Fruit fly (Drosophila melanogaster) Kc167 (cell line): ENCODE data around the gene CG8086.

ENCODE experiments used
- Myc ChIP-seq: fragments of >200 bp; optimal IDR thresholded peaks from 2 replicates; lab custom pipeline; 2017; ENCODE audit warnings: missing external identifiers
- Sin3A ChIP-seq: fragments of >200 bp; optimal IDR thresholded peaks from 2 replicates; lab custom pipeline; 2018; ENCODE audit warnings: missing external identifiers
- h ChIP-seq: fragments of >200 bp; optimal IDR thresholded peaks from 3 replicates; lab custom pipeline; 2018; ENCODE audit warnings: missing external identifiers
- insv ChIP-seq: fragments of >200 bp; optimal IDR thresholded peaks from 3 replicates; lab custom pipeline; 2018; ENCODE audit warnings: missing external identifiers
- psq ChIP-seq: fragments of >200 bp; optimal IDR thresholded peaks from 2 replicates; lab custom pipeline; 2017; ENCODE audit warnings: missing external identifiers
- ttk ChIP-seq: sonication (Bioruptor generic); optimal IDR thresholded peaks from 2 replicates; lab custom pipeline; 2017; ENCODE audit warnings: missing external identifiers

The CG8086 gene

DNA sequence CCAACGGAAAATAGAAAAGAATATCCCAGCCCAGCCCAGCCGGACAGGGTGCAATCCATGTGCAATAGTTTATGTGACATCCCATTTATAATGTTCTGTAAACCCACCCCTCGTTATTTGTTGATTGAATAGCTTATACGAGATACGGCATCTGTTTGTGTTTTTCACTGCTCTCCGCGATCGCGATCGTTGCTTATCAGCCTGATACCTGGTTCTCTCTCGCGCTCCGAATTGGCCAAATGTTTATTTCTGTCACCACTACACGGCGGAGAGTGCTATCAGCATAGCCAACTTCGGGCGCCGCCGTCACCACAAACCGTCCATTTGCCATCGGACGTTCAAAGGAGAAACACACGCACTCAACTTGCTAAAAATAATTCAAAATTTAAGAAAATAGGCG lies 43.3 kb downstream of the CG8086 start, which contains the start of gene CG8353:
CG8353 (plus strand) TSS at position 59 of the 400 bp plus-strand sequence.
- TF ChIP-seq psq (lab: Kevin White, UChicago) (no peak), insv (lab: Kevin White, UChicago) (no peak), Sin3A (lab: Kevin White, UChicago) (no peak), h (lab: Kevin White, UChicago) (no peak), ttk (lab: Kevin White, UChicago) (no peak), Myc (no peak)

DNA sequence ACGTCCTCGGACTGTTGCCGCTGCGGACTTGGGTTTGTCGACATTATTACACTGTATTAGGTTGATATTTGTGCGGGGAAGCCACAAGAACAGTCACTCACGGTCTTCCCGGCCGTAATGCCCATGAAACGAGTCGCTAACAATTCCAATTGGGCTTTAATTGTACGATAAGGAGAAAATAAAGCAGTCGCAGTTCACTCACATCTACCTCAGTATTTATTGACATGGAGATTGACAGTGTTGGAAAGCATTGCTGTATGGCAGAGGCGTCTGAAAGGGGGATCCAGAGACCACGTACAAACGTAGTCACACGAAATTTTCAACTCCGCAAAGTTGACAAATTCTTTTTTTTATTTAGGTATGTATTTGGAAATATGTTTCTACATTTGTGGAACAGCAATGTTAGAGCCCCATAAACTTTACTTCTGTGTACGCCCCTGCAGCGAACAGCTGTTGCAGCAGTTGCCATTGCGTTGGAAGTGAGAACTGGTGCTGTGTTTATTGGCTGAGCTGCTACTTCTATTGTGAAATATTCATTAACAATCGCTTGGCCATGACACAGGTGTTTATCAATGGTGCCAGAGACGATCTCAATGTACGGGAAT lies 44.5 kb downstream of the CG8086 start, which contains the start of the genes CG8372 and CG8360:
CG8372 (minus strand) TSS at position 237 of the 605 bp plus-strand sequence.
CG8360 (plus strand) TSS at position 294 of the 605 bp plus-strand sequence.
- TF ChIP-seq ttk (lab: Kevin White, UChicago) (no peak), insv (lab: Kevin White, UChicago) (no peak), Sin3A (lab: Kevin White, UChicago) (no peak), psq (lab: Kevin White, UChicago) (no peak), Myc (no peak), h (lab: Kevin White, UChicago) (no peak)

DNA sequence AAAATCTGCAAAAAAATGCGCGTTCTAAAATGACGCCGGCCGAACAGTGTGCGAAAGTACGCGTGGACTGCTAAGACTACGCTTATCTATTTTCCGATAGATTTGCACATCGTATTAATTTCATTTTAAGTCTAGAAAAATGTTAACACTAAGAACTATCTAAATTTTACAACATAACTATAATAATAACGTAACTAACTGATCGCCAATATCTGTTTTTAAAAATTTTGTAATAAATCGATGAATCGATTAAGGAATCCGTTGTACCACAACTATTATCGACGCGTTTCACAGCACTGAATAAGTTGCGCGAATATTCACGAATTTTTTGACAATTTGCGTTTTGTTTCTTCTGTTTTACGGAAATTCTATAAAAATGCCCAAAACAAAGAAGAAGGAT lies 46.2 kb downstream of the CG8086 start, which contains the start of gene Ssb-c31a:
Ssb-c31a (plus strand) TSS at position 278 of the 400 bp plus-strand sequence.
- TF ChIP-seq Myc (no peak), psq (lab: Kevin White, UChicago) (no peak), insv (lab: Kevin White, UChicago) (no peak), h (lab: Kevin White, UChicago) (no peak), ttk (lab: Kevin White, UChicago) (no peak)

DNA sequence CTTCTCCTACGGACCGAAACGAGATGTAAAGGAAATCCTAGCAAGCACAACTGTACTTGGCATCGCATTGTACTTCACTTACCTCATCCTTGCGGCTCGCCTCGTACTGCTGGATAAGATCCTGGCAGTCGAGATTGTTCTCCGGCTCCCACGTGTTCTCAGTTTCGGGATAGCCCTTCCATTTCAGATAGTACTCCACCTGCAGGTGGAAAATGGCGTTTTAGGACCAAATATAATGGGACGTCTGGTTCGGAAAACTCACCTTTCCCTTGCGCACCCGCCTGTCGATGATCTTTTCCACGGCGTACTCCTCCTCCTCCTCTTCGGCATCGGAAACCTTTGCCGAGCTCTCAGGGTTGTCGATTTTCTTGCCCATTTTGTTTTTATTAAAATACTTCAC lies 46.8 kb downstream of the CG8086 start:
- TF ChIP-seq Myc = no peak
- TF ChIP-seq Sin3A (lab: Kevin White, UChicago) = no peak
- no peak for TF ChIP-seq h (lab: Kevin White, UChicago)
- TF ChIP-seq ttk (lab: Kevin White, UChicago) = no peak
- no peak for TF ChIP-seq insv (lab: Kevin White, UChicago)
- TF ChIP-seq psq (lab: Kevin White, UChicago) = no peak

DNA sequence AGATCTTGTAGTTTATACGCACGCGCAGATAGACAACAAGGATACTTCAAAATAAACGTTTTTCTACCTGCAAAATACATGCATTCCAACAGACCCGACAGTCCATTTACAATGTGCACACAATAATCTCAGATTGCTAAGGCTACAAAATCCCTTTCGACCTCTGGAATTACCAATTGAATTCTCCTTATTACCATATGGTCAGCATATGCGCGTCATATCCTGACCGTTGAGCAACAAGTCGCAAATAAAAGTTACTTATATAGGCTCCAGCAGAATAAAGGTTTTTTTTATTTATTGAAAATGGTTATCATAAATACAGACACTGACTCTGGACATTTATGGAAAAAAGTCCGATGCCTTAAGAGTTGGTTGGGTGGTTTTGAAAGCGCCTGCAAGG lies 47.9 kb downstream of the CG8086 start:
- no peak for TF ChIP-seq Myc

DNA sequence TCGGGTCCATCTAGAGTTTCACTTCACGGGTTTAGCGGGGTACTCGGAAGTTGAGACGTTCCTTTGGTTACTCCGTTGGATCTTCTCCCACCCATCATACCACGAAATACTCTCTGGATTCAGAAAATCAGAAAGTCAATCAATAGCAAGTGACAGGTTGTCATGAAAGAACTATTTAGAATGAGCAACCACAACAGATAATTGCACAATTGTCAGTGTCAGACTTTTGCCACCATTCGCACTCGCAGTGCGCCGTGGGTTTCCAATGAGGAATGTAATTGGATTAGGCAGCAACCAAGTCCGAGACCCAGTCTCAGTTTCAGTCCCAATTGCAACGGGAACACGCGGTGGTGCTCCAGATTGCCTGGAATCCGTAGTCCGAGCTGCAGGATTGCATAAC lies 51.4 kb downstream of the CG8086 start, which contains the start of gene CG8419:
CG8419 (plus strand) TSS at position 301 of the 400 bp plus-strand sequence.
- no peak for TF ChIP-seq insv (lab: Kevin White, UChicago)
- TF ChIP-seq psq (lab: Kevin White, UChicago) = no peak
- TF ChIP-seq Myc = no peak
- no peak for TF ChIP-seq h (lab: Kevin White, UChicago)

DNA sequence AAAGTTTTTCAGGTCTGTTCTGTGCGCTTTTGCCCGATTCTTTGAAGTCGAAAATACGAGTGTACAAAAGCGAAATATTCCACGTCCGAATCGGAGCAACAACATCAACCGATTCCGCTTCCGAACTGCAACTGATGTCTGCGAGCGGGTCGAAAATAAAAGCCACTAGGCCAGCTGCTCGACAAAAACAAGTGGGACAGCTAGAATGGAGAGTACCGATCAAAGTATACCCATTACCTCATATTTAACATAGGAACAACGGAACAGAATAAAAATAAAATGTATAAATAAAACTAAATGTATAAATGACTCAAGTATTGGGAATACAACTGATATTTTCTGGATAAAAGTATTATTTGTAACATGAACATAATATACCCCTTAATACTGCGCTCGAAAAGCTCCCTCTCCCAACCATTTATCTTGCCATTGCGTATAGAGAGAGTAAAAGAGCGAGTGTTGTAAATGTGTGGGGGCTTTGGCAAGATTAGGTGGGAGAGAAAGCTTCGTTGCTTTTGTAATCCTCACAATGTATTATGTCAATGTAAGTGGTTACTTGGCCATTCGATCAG lies 52.2 kb downstream of the CG8086 start, which contains the start of gene SLC5A11:
SLC5A11 (minus strand) TSS at position 137 of the 572 bp plus-strand sequence.
- TF ChIP-seq psq (lab: Kevin White, UChicago) (no peak), ttk (lab: Kevin White, UChicago) (no peak), Sin3A (lab: Kevin White, UChicago) (no peak), insv (lab: Kevin White, UChicago) (no peak)

DNA sequence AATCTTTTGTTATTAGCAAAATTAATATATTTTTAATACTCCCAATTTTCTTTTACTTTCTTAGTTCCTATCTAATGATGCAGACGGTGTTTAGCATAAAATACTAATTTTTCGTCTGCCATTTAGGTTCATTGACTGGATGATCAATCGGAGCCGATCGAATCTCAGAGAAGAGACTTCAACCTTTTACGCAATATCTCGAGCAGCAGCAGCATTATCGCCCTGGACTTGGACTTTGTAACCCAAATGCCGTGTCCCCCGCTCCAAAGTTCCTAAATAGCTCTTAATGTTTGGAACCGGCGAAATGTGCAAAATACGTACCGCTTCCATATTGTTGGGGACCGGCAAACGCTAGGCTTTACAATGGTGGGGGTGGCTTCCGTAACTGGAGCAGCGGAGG lies 52.9 kb downstream of the CG8086 start:
- TF ChIP-seq Myc (no peak), Sin3A (lab: Kevin White, UChicago) (no peak), h (lab: Kevin White, UChicago) (no peak), ttk (lab: Kevin White, UChicago) (no peak), insv (lab: Kevin White, UChicago) (no peak), psq (lab: Kevin White, UChicago) (no peak)

DNA sequence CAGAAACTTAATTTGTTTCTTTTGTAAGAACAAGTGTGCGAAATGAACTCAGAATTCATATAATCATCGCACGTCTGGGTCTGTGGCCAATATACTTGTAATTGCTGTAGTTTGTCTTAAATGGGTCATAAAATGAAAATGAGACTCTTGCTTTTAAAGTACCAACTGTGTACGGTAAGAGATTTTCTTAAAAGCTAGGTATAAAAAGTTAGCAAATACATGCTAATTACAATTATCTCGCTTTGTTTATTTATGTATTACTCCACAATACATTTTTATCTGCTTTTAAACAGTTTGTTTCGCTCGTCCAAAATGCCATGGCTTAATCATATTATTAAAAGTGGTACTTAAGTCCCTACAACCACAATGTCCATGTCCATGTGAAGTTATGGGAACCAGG lies 53.6 kb downstream of the CG8086 start:
- no peak for TF ChIP-seq ttk (lab: Kevin White, UChicago)
- no peak for TF ChIP-seq h (lab: Kevin White, UChicago)
- TF ChIP-seq Sin3A (lab: Kevin White, UChicago) = no peak
- no peak for TF ChIP-seq insv (lab: Kevin White, UChicago)
- TF ChIP-seq psq (lab: Kevin White, UChicago) = no peak
- TF ChIP-seq Myc = no peak

DNA sequence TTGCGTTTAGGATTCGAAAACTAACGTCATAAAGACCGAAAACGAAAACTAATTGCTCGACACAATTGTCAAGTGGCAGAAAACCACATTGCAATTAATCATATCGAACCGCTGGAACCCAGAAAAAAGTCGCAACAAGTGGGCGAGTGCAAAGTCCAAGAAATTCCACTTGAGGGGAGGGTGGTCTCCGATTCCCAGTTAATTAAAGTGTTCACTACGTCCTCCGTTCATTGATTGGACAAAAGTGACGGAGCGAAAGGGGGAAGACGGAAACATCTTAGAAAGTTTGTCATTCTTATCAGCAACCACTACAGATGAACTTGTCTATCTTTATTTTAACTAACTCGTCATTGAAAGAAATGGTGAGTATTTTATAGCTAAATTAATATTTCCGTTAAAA lies 54.7 kb downstream of the CG8086 start:
- no peak for TF ChIP-seq psq (lab: Kevin White, UChicago)
- no peak for TF ChIP-seq Myc
- TF ChIP-seq h (lab: Kevin White, UChicago) = no peak
- no peak for TF ChIP-seq ttk (lab: Kevin White, UChicago)
- no peak for TF ChIP-seq Sin3A (lab: Kevin White, UChicago)
- no peak for TF ChIP-seq insv (lab: Kevin White, UChicago)

DNA sequence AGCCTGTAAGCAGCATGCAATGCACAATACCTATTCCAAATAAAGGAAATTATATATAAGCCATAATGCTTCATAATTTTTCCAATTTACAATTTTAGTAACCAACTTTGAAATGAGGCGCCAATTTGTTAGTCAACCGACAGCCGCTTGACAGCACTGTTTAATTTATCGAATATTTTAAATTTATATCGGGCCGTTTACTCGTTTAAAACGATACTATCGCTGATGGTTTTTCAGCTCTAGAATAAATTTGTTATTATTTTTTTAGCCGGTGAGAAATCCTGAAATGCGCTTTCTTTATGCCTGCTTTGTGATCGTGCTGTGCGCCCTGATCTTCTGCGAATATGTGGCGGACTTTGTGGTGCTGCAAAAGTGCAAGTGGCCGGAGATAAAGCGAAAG lies 58.5 kb downstream of the CG8086 start, which contains the start of gene PGAP5:
PGAP5 (plus strand) TSS at position 126 of the 400 bp plus-strand sequence.
- no peak for TF ChIP-seq Myc
- TF ChIP-seq h (lab: Kevin White, UChicago) = no peak
- TF ChIP-seq insv (lab: Kevin White, UChicago) = no peak
- TF ChIP-seq Sin3A (lab: Kevin White, UChicago) = no peak
- TF ChIP-seq psq (lab: Kevin White, UChicago) = no peak
- TF ChIP-seq ttk (lab: Kevin White, UChicago) = no peak
